Fruit fly (Drosophila melanogaster) whole organism, embryonic: ENCODE data around the gene Fibp.

Source experiments
- Asciz ChIP-seq: fragments of 200-800 bp; sonication (Bioruptor generic); optimal IDR thresholded peaks from 2 replicates; lab custom pipeline; 2017; ENCODE audit warnings: missing biosample characterization, mild to moderate bottlenecking, missing genetic modification characterization, missing genetic modification reagents
- Atf6 ChIP-seq: fragments of 200-800 bp; sonication (Bioruptor generic); IDR thresholded peaks from 2 replicates; pipeline ENCODE4 v1.3.6; 2022; ENCODE audit warnings: missing biosample characterization, missing genetic modification characterization
- Blimp-1 ChIP-seq: fragments of 200-800 bp; sonication (Bioruptor generic); optimal IDR thresholded peaks from 3 replicates; lab custom pipeline; 2018; ENCODE audit warnings: missing biosample characterization, missing genetic modification characterization, mild to moderate bottlenecking, moderate library complexity, missing genetic modification reagents
- CG10274 ChIP-seq: fragments of 200-800 bp; sonication (Bioruptor generic); optimal IDR thresholded peaks from 3 replicates; lab custom pipeline; 2017; ENCODE audit warnings: missing biosample characterization, mild to moderate bottlenecking, missing genetic modification characterization
- CG11085 ChIP-seq: fragments of 200-800 bp; sonication (Bioruptor generic); IDR thresholded peaks from 2 replicates; pipeline ENCODE4 v1.3.6; 2022; ENCODE audit warnings: missing biosample characterization, missing genetic modification characterization
- CG11723 ChIP-seq: fragments of 200-800 bp; sonication (Bioruptor generic); optimal IDR thresholded peaks from 2 replicates; lab custom pipeline; 2017; ENCODE audit warnings: missing biosample characterization, mild to moderate bottlenecking, missing genetic modification characterization
- CG12104 ChIP-seq: fragments of 200-800 bp; sonication (Bioruptor generic); optimal IDR thresholded peaks from 3 replicates; lab custom pipeline; 2016; ENCODE audit warnings: missing biosample characterization, missing genetic modification characterization
- CG12155 ChIP-seq: fragments of 200-800 bp; sonication (Bioruptor generic); optimal IDR thresholded peaks from 3 replicates; lab custom pipeline; 2016; ENCODE audit warnings: missing biosample characterization, missing genetic modification characterization
- CG1233 ChIP-seq: fragments of 200-800 bp; sonication (Bioruptor generic); optimal IDR thresholded peaks from 4 replicates; lab custom pipeline; 2018; ENCODE audit warnings: missing biosample characterization, mild to moderate bottlenecking, missing genetic modification characterization
- CG12659 ChIP-seq: fragments of 200-800 bp; sonication (Bioruptor generic); optimal IDR thresholded peaks from 3 replicates; lab custom pipeline; 2017; ENCODE audit warnings: mild to moderate bottlenecking, missing biosample characterization, missing genetic modification reagents, missing genetic modification characterization
- CG12942 ChIP-seq: fragments of 200-800 bp; sonication (Bioruptor generic); optimal IDR thresholded peaks from 3 replicates; lab custom pipeline; 2016; ENCODE audit warnings: missing biosample characterization, missing genetic modification characterization
- CG18011 ChIP-seq: fragments of 200-800 bp; sonication (Bioruptor generic); optimal IDR thresholded peaks from 2 replicates; lab custom pipeline; 2017; ENCODE audit warnings: missing biosample characterization, missing genetic modification characterization, mild to moderate bottlenecking, moderate library complexity, missing genotype
- CG1832 ChIP-seq: fragments of 200-800 bp; sonication (Bioruptor generic); optimal IDR thresholded peaks from 2 replicates; lab custom pipeline; 2017; ENCODE audit warnings: missing biosample characterization, mild to moderate bottlenecking, missing genetic modification characterization, inconsistent platforms
- CG3995 ChIP-seq: fragments of 200-800 bp; sonication (Bioruptor generic); optimal IDR thresholded peaks from 3 replicates; lab custom pipeline; 2016; ENCODE audit warnings: missing biosample characterization, missing genetic modification characterization
- CG4404 ChIP-seq: fragments of 200-800 bp; sonication (Bioruptor generic); IDR thresholded peaks from 2 replicates; pipeline ENCODE4 v1.3.6; 2022; ENCODE audit warnings: missing biosample characterization, missing genetic modification characterization
- CG6272 ChIP-seq: fragments of 200-800 bp; sonication (Bioruptor generic); IDR thresholded peaks from 2 replicates; pipeline ENCODE4 v1.3.6; 2022; ENCODE audit warnings: missing biosample characterization, missing genetic modification characterization
- CG7271 ChIP-seq: fragments of 200-800 bp; sonication (Bioruptor generic); optimal IDR thresholded peaks from 2 replicates; lab custom pipeline; 2018; ENCODE audit warnings: missing biosample characterization, mild to moderate bottlenecking, missing genetic modification characterization, moderate library complexity
- CG7928 ChIP-seq: fragments of 200-800 bp; sonication (Bioruptor generic); optimal IDR thresholded peaks from 2 replicates; lab custom pipeline; 2017; ENCODE audit warnings: missing biosample characterization, mild to moderate bottlenecking, missing genetic modification characterization
- CG8359 ChIP-seq: fragments of 200-800 bp; sonication (Bioruptor generic); optimal IDR thresholded peaks from 2 replicates; lab custom pipeline; 2017; ENCODE audit warnings: missing biosample characterization, mild to moderate bottlenecking, missing genetic modification characterization, borderline replicate concordance
- CG9437 ChIP-seq: fragments of 200-800 bp; sonication (Bioruptor generic); optimal IDR thresholded peaks from 2 replicates; lab custom pipeline; 2018; ENCODE audit warnings: missing biosample characterization, mild to moderate bottlenecking, missing genetic modification characterization
- CTCF ChIP-seq: fragments of 200-800 bp; sonication (Bioruptor generic); optimal IDR thresholded peaks from 2 replicates; lab custom pipeline; 2017; ENCODE audit warnings: missing biosample characterization, mild to moderate bottlenecking, missing genetic modification characterization, moderate library complexity
- D ChIP-seq, 2 experiments: fragments of 200-800 bp in 1 of 2; fragments of >200 bp in 1 of 2; sonication (Bioruptor generic) in 1 of 2; optimal IDR thresholded peaks; 2 replicates in 1 of 2; 3 replicates in 1 of 2; lab custom pipeline; 2017; ENCODE audit warnings: mild to moderate bottlenecking in 1 of 2, missing biosample characterization in 1 of 2, missing genetic modification characterization in 1 of 2, missing genetic modification reagents in 1 of 2
- D19A ChIP-seq: fragments of 200-800 bp; optimal IDR thresholded peaks from 3 replicates; lab custom pipeline; 2019; ENCODE audit warnings: missing biosample characterization, mild to moderate bottlenecking, missing genetic modification characterization, moderate library complexity
- Dll ChIP-seq: fragments of 200-800 bp; sonication (Bioruptor generic); IDR thresholded peaks from 4 replicates; pipeline ENCODE4 v1.3.6; 2022; ENCODE audit warnings: missing biosample characterization, missing genetic modification characterization; ENCODE audit not compliant: partially characterized antibody
- Dref ChIP-seq: fragments of 200-800 bp; sonication (Bioruptor generic); IDR thresholded peaks from 2 replicates; pipeline ENCODE4 v1.3.6; 2022; ENCODE audit warnings: missing biosample characterization, missing genetic modification characterization
- Drgx ChIP-seq: fragments of 200-800 bp; sonication (Bioruptor generic); IDR thresholded peaks from 2 replicates; pipeline ENCODE4 v1.3.6; 2022; ENCODE audit warnings: missing biosample characterization, missing genetic modification characterization
- E2f2 ChIP-seq: fragments of 200-800 bp; sonication (Bioruptor generic); IDR thresholded peaks from 2 replicates; pipeline ENCODE4 v1.3.6; 2022; ENCODE audit warnings: missing biosample characterization, missing genetic modification characterization
- Gsc ChIP-seq: fragments of 200-800 bp; sonication (Bioruptor generic); IDR thresholded peaks from 2 replicates; pipeline ENCODE4 v1.3.6; 2022; ENCODE audit warnings: missing biosample characterization, missing genetic modification characterization
- Gug ChIP-seq: fragments of 200-800 bp; sonication (Bioruptor generic); IDR thresholded peaks from 4 replicates; pipeline ENCODE4 v1.3.6; 2022; ENCODE audit warnings: missing biosample characterization, missing genetic modification characterization
- HmgZ ChIP-seq: fragments of 200-800 bp; sonication (Bioruptor generic); optimal IDR thresholded peaks from 2 replicates; lab custom pipeline; 2018; ENCODE audit warnings: missing biosample characterization, mild to moderate bottlenecking, missing genetic modification characterization
- Hmr ChIP-seq: fragments of 200-800 bp; sonication (Bioruptor generic); optimal IDR thresholded peaks from 3 replicates; lab custom pipeline; 2017; ENCODE audit warnings: mild to moderate bottlenecking, missing biosample characterization, missing genetic modification reagents, missing genetic modification characterization
- Hsf ChIP-seq: fragments of 200-800 bp; sonication (Bioruptor generic); optimal IDR thresholded peaks from 3 replicates; lab custom pipeline; 2016; ENCODE audit warnings: missing biosample characterization, missing genetic modification characterization
- MBD-R2 ChIP-seq: fragments of 200-800 bp; sonication (Bioruptor generic); IDR thresholded peaks from 2 replicates; pipeline ENCODE4 v1.3.6; 2022; ENCODE audit warnings: missing biosample characterization, missing genetic modification characterization
- MTF-1 ChIP-seq: fragments of 200-800 bp; sonication (Bioruptor generic); optimal IDR thresholded peaks from 2 replicates; lab custom pipeline; 2018; ENCODE audit warnings: missing biosample characterization, mild to moderate bottlenecking, missing genetic modification characterization, borderline replicate concordance
- Meics ChIP-seq: fragments of 200-800 bp; sonication (Bioruptor generic); optimal IDR thresholded peaks from 2 replicates; lab custom pipeline; 2017; ENCODE audit warnings: missing biosample characterization, mild to moderate bottlenecking, missing genetic modification characterization
- Mrtf ChIP-seq: fragments of 200-800 bp; sonication (Bioruptor generic); IDR thresholded peaks from 3 replicates; pipeline ENCODE4 v1.3.6; 2022; ENCODE audit warnings: missing biosample characterization, missing genetic modification characterization
- Oaz ChIP-seq: fragments of 200-800 bp; sonication (Bioruptor generic); IDR thresholded peaks from 2 replicates; pipeline ENCODE4 v1.3.6; 2022; ENCODE audit warnings: missing biosample characterization, missing genetic modification characterization
- Oli ChIP-seq: fragments of 200-800 bp; sonication (Bioruptor generic); optimal IDR thresholded peaks from 2 replicates; lab custom pipeline; 2018; ENCODE audit warnings: missing biosample characterization, mild to moderate bottlenecking, missing genetic modification characterization, moderate library complexity
- Vsx1 ChIP-seq: fragments of 200-800 bp; sonication (Bioruptor generic); optimal IDR thresholded peaks from 2 replicates; lab custom pipeline; 2017; ENCODE audit warnings: missing biosample characterization, mild to moderate bottlenecking, missing genetic modification characterization, missing genetic modification reagents
- Xrp1 ChIP-seq: fragments of 200-800 bp; sonication (Bioruptor generic); IDR thresholded peaks from 2 replicates; pipeline ENCODE4 v1.3.6; 2022; ENCODE audit warnings: missing biosample characterization, missing genetic modification characterization
- cas ChIP-seq: fragments of 200-800 bp; sonication (Bioruptor generic); IDR thresholded peaks from 2 replicates; pipeline ENCODE4 v1.3.6; 2022; ENCODE audit warnings: missing biosample characterization, missing genetic modification characterization
- da ChIP-seq: fragments of 200-800 bp; sonication (Bioruptor generic); optimal IDR thresholded peaks from 2 replicates; lab custom pipeline; 2016; ENCODE audit warnings: missing biosample characterization, missing genetic modification characterization
- emc ChIP-seq: fragments of 200-800 bp; sonication (Bioruptor generic); optimal IDR thresholded peaks from 2 replicates; lab custom pipeline; 2016; ENCODE audit warnings: missing biosample characterization, missing genetic modification characterization
- kay ChIP-seq: fragments of 200-800 bp; sonication (Bioruptor generic); optimal IDR thresholded peaks from 2 replicates; lab custom pipeline; 2016; ENCODE audit warnings: missing biosample characterization, missing genetic modification characterization
- nmo ChIP-seq: fragments of 200-800 bp; sonication (Bioruptor generic); optimal IDR thresholded peaks from 2 replicates; lab custom pipeline; 2018; ENCODE audit warnings: missing biosample characterization, mild to moderate bottlenecking, missing genetic modification characterization, moderate library complexity
- rib ChIP-seq: fragments of 200-800 bp; sonication (Bioruptor generic); IDR thresholded peaks from 2 replicates; pipeline ENCODE4 v1.3.6; 2022; ENCODE audit warnings: missing biosample characterization, missing genetic modification characterization
- ro ChIP-seq: fragments of 200-800 bp; sonication (Bioruptor generic); IDR thresholded peaks from 2 replicates; pipeline ENCODE4 v1.3.6; 2022; ENCODE audit warnings: missing biosample characterization, missing genetic modification characterization
- sens ChIP-seq: fragments of 200-800 bp; sonication (Bioruptor generic); peaks from one replicate; lab custom pipeline; 2016; ENCODE audit warnings: missing biosample characterization, missing genetic modification characterization
- sens-2 ChIP-seq: fragments of 200-800 bp; sonication (Bioruptor generic); IDR thresholded peaks from 2 replicates; pipeline ENCODE4 v1.3.6; 2022; ENCODE audit warnings: missing biosample characterization, missing genetic modification characterization
- so ChIP-seq: fragments of 200-800 bp; sonication (Bioruptor generic); IDR thresholded peaks from 3 replicates; pipeline ENCODE4 v1.3.6; 2022; ENCODE audit warnings: missing biosample characterization, missing genetic modification characterization
- sqz ChIP-seq: fragments of 200-800 bp; sonication (Bioruptor generic); optimal IDR thresholded peaks from 3 replicates; lab custom pipeline; 2018; ENCODE audit warnings: missing biosample characterization, mild to moderate bottlenecking, missing genetic modification characterization
- vnd ChIP-seq: fragments of 200-800 bp; sonication (Bioruptor generic); IDR thresholded peaks from 3 replicates; pipeline ENCODE4 v1.3.6; 2022; ENCODE audit warnings: missing biosample characterization, missing genetic modification characterization; ENCODE audit not compliant: partially characterized antibody

The Fibp gene

dm6 chr3L:19861215-19861614, 43.4 kb upstream of the Fibp start (continued):
- TF ChIP-seq Hmr (GFP tag; lab: Kevin White, UChicago), result peak; percentile 37
- no peak for TF ChIP-seq Hsf
- no peak for TF ChIP-seq da (GFP tag; lab: Kevin White, UChicago)
- TF ChIP-seq Xrp1, result peak; percentile 53
- no peak for TF ChIP-seq Drgx (GFP tag; lab: Robert Waterston, UW)
- TF ChIP-seq CG10274, result no peak
- TF ChIP-seq Dref, result no peak; the same call in 1 of the 2 replicates
- TF ChIP-seq CG1832 (GFP tag; lab: Kevin White, UChicago), result no peak
- TF ChIP-seq E2f2 (GFP tag; lab: Robert Waterston, UW), result peak; percentile 98
- peak; percentile 56 for TF ChIP-seq HmgZ
- TF ChIP-seq so (GFP tag; lab: Robert Waterston, UW), result peak; percentile 35; the same call in 1 of the 3 replicates
- peak; percentile 74 for TF ChIP-seq CG3995 (GFP tag; lab: Kevin White, UChicago)
- no peak for TF ChIP-seq CG6272 (GFP tag; lab: Robert Waterston, UW)
- no peak for TF ChIP-seq Oli
- TF ChIP-seq Oaz (GFP tag; lab: Robert Waterston, UW), result no peak
- TF ChIP-seq vnd (GFP tag; lab: Robert Waterston, UW), result no peak
- no peak for TF ChIP-seq sens-2 (GFP tag; lab: Robert Waterston, UW)
- TF ChIP-seq CG7271 (tag; lab: Kevin White, UChicago), result no peak
- no peak for TF ChIP-seq Gug
- no peak for TF ChIP-seq Blimp-1 (GFP tag; lab: Kevin White, UChicago)
- TF ChIP-seq cas, result no peak
- peak; percentile 31 for TF ChIP-seq CG18011 (GFP tag; lab: Kevin White, UChicago)
- TF ChIP-seq rib (GFP tag; lab: Robert Waterston, UW), result no peak
- no peak for TF ChIP-seq CG11085 (GFP tag; lab: Robert Waterston, UW)
- TF ChIP-seq CG4404 (GFP tag; lab: Robert Waterston, UW), result no peak
- TF ChIP-seq CG12155 (GFP tag; lab: Kevin White, UChicago), result no peak
- peak; percentile 24 for TF ChIP-seq CTCF (GFP tag; lab: Kevin White, UChicago)
- peak; percentile 88 for TF ChIP-seq MBD-R2 (GFP tag; lab: Robert Waterston, UW)
- no peak for TF ChIP-seq Vsx1 (GFP tag; lab: Kevin White, UChicago)
- no peak for TF ChIP-seq emc
- no peak for TF ChIP-seq D (optimal IDR thresholded peaks at IDR 0.05; lab: Kevin White, UChicago)
- no peak for TF ChIP-seq D (GFP tag; optimal IDR thresholded peaks at IDR 0.05; lab: Kevin White, UChicago)
- no peak for TF ChIP-seq D19A (tag; lab: Kevin White, UChicago)
- no peak for TF ChIP-seq CG1233
- TF ChIP-seq CG9437, result no peak
- no peak for TF ChIP-seq CG11723 (GFP tag; lab: Kevin White, UChicago)
- no peak for TF ChIP-seq Gsc (GFP tag; lab: Robert Waterston, UW)
- no peak for TF ChIP-seq sens (GFP tag; lab: Kevin White, UChicago)
- 0 out of 4 replicates have a peak, but pooled peaks have one; percentile 31 for TF ChIP-seq Dll (GFP tag; lab: Robert Waterston, UW)
- TF ChIP-seq CG7928 (GFP tag; lab: Kevin White, UChicago), result no peak
- TF ChIP-seq CG12942 (GFP tag; lab: Kevin White, UChicago), result no peak
- TF ChIP-seq CG12104 (GFP tag; lab: Kevin White, UChicago), result no peak
- TF ChIP-seq Atf6 (GFP tag; lab: Robert Waterston, UW), result 0 out of 2 replicates have a peak, but pooled peaks have one; percentile 28
- peak; percentile 30 for TF ChIP-seq CG12659 (GFP tag; lab: Kevin White, UChicago)
- TF ChIP-seq CG8359, result no peak
- TF ChIP-seq sqz, result no peak
- peak; percentile 30 for TF ChIP-seq MTF-1 (GFP tag; lab: Kevin White, UChicago)
- no peak for TF ChIP-seq Asciz (GFP tag; lab: Kevin White, UChicago)
- TF ChIP-seq ro, result no peak
- peak; percentile 7 for TF ChIP-seq nmo
- no peak for TF ChIP-seq kay (GFP tag; lab: Kevin White, UChicago)
- no peak for TF ChIP-seq Meics (GFP tag; lab: Kevin White, UChicago)
- TF ChIP-seq Mrtf, result no peak
